Fruit fly (Drosophila melanogaster): ENCODE measurements around the gene ninaD.

dm6 chr2L:18077969-18078368, 3.5 kb upstream of the ninaD start, which contains the start of gene Arr1:
- TF ChIP-seq CG7101 (tag; optimal IDR thresholded peaks at IDR 0.05) (no peak), cnc (optimal IDR thresholded peaks at IDR 0.05) (no peak), cic (GFP tag; optimal IDR thresholded peaks at IDR 0.05) (no peak), pad (GFP tag; optimal IDR thresholded peaks at IDR 0.05) (no peak), kay (GFP tag; ENCODE audit: borderline replicate concordance) (no peak), CG1620 (GFP tag; optimal IDR thresholded peaks at IDR 0.05) (no peak), Crg-1 (GFP tag; optimal IDR thresholded peaks at IDR 0.05) (no peak), Mnt (GFP tag; optimal IDR thresholded peaks at IDR 0.05) (no peak), toe (GFP tag; optimal IDR thresholded peaks at IDR 0.05) (no peak), CG14711 (tag; optimal IDR thresholded peaks at IDR 0.05) (no peak), Clk (GFP tag; optimal IDR thresholded peaks at IDR 0.05) (no peak)
